Fruit fly (Drosophila melanogaster): ENCODE measurements around the gene ICA69.

ICA69 gene

dm6 chr3L:21172527-21173253 lies 41.4 kb downstream of the ICA69 start, which contains the start of the genes chb and AsnS (continued):
- no peak for TF ChIP-seq dan (GFP tag; IDR thresholded peaks at IDR 0.05)
- peak; percentile 59; the same call in 1 of the 3 replicates for TF ChIP-seq z (GFP tag; IDR thresholded peaks at IDR 0.05)
- TF ChIP-seq Asciz (GFP tag; optimal IDR thresholded peaks at IDR 0.05): peak; percentile 91
- TF ChIP-seq CG10366 (GFP tag; IDR thresholded peaks at IDR 0.05): peak; percentile 90
- TF ChIP-seq CG10431 (GFP tag; optimal IDR thresholded peaks at IDR 0.05): no peak
- peak; percentile 95 for TF ChIP-seq fd3F (GFP tag; optimal IDR thresholded peaks at IDR 0.05)
- peak; percentile 93 for TF ChIP-seq CG14014 (GFP tag; IDR thresholded peaks at IDR 0.05)
- peak; percentile 29 for TF ChIP-seq eyg (GFP tag; optimal IDR thresholded peaks at IDR 0.05)
- peak; percentile 96 for TF ChIP-seq Fer3 (tag; optimal IDR thresholded peaks at IDR 0.05)
- TF ChIP-seq cas (GFP tag; IDR thresholded peaks at IDR 0.05): peak; percentile 83
- TF ChIP-seq CG1647 (GFP tag; optimal IDR thresholded peaks at IDR 0.05): peak; percentile 63
- peak; percentile 84 for TF ChIP-seq Taf1 (GFP tag; IDR thresholded peaks at IDR 0.05)
- no peak for TF ChIP-seq vnd (GFP tag; IDR thresholded peaks at IDR 0.05; ENCODE audit: partially characterized antibody)
- TF ChIP-seq bbx (GFP tag; IDR thresholded peaks at IDR 0.05; ENCODE audit: partially characterized antibody): no peak
- no peak for TF ChIP-seq ato (GFP tag; IDR thresholded peaks at IDR 0.05; ENCODE audit: partially characterized antibody)
- TF ChIP-seq scrt (GFP tag; optimal IDR thresholded peaks at IDR 0.05): no peak
- TF ChIP-seq CG7963 (GFP tag; IDR thresholded peaks at IDR 0.05; ENCODE audit: partially characterized antibody): no peak
- TF ChIP-seq CG10147 (GFP tag; optimal IDR thresholded peaks at IDR 0.05): peak; percentile 87
- peak; percentile 90 for TF ChIP-seq run (tag; optimal IDR thresholded peaks at IDR 0.05)
- peak; percentile 82 for TF ChIP-seq az2 (GFP tag; optimal IDR thresholded peaks at IDR 0.05)
- TF ChIP-seq CG9797 (GFP tag; optimal IDR thresholded peaks at IDR 0.05): no peak
- TF ChIP-seq Oaz (GFP tag; IDR thresholded peaks at IDR 0.05): peak; percentile 88
- peak; percentile 43 for TF ChIP-seq Adf1 (GFP tag; IDR thresholded peaks at IDR 0.05)
- TF ChIP-seq tup (GFP tag; optimal IDR thresholded peaks at IDR 0.05): peak; percentile 32
- peak; percentile 86 for TF ChIP-seq CG12155 (GFP tag; optimal IDR thresholded peaks at IDR 0.05)
- no peak for TF ChIP-seq insv (GFP tag; optimal IDR thresholded peaks at IDR 0.05)
- TF ChIP-seq klu (GFP tag; IDR thresholded peaks at IDR 0.05): peak; percentile 86
- peak; percentile 42 for TF ChIP-seq disco-r (GFP tag; optimal IDR thresholded peaks at IDR 0.05)
- peak; percentile 51 for TF ChIP-seq pnt (GFP tag; optimal IDR thresholded peaks at IDR 0.05)
- peak; percentile 90 for TF ChIP-seq Ssrp (tag; optimal IDR thresholded peaks at IDR 0.05)
- peak; percentile 63 for TF ChIP-seq CG6765 (GFP tag; optimal IDR thresholded peaks at IDR 0.05)
- peak; percentile 92 for TF ChIP-seq ranshi (GFP tag; IDR thresholded peaks at IDR 0.05)
- peak; percentile 96 for TF ChIP-seq CG32532 (GFP tag; IDR thresholded peaks at IDR 0.05)
- TF ChIP-seq CG15696 (tag; optimal IDR thresholded peaks at IDR 0.05): peak; percentile 35
- TF ChIP-seq hb (GFP tag; IDR thresholded peaks at IDR 0.05; ENCODE audit: partially characterized antibody): no peak
- peak; percentile 93 for TF ChIP-seq CG4730 (GFP tag; IDR thresholded peaks at IDR 0.05)
- TF ChIP-seq CG6813 (GFP tag; optimal IDR thresholded peaks at IDR 0.05): peak; percentile 72
- TF ChIP-seq abd-A (tag; optimal IDR thresholded peaks at IDR 0.05): no peak
- no peak for TF ChIP-seq YL-1 (GFP tag; optimal IDR thresholded peaks at IDR 0.05)
- TF ChIP-seq ara (GFP tag; IDR thresholded peaks at IDR 0.05): peak; percentile 82
- peak; percentile 59 for TF ChIP-seq repo (GFP tag; optimal IDR thresholded peaks at IDR 0.05)
- peak; percentile 90 for TF ChIP-seq CG8388 (GFP tag; optimal IDR thresholded peaks at IDR 0.05)
- TF ChIP-seq corto (GFP tag; optimal IDR thresholded peaks at IDR 0.05): peak; percentile 48
- peak; percentile 41 for TF ChIP-seq jumu (GFP tag; optimal IDR thresholded peaks at IDR 0.05)
- peak; percentile 39; the same call in 1 of the 2 replicates for TF ChIP-seq ham (GFP tag; IDR thresholded peaks at IDR 0.05)
- TF ChIP-seq CG4854 (GFP tag; optimal IDR thresholded peaks at IDR 0.05): peak; percentile 52
- peak; percentile 91 for TF ChIP-seq H15 (GFP tag; IDR thresholded peaks at IDR 0.05)
- TF ChIP-seq HHEX (GFP tag; optimal IDR thresholded peaks at IDR 0.05): peak; percentile 83
- peak; percentile 20 for TF ChIP-seq NC2α (GFP tag; optimal IDR thresholded peaks at IDR 0.05)

Data from whole organism, embryonic.